Fruit fly (Drosophila melanogaster) whole organism, embryonic: ENCODE measurements around the gene deltaCOP.

Source experiments
- Ada2b ChIP-seq: fragments of 200-800 bp; sonication (Bioruptor generic); IDR thresholded peaks from 2 replicates; pipeline ENCODE4 v1.3.6; 2022; ENCODE audit warnings: missing biosample characterization, missing genetic modification characterization
- CG10543 ChIP-seq: fragments of 200-800 bp; sonication (Bioruptor generic); optimal IDR thresholded peaks from 3 replicates; lab custom pipeline; 2017; ENCODE audit warnings: missing biosample characterization, mild to moderate bottlenecking, missing genetic modification characterization, moderate library complexity
- CG10565 ChIP-seq: fragments of 200-800 bp; sonication (Bioruptor generic); optimal IDR thresholded peaks from 3 replicates; lab custom pipeline; 2016; ENCODE audit warnings: missing biosample characterization, mild to moderate bottlenecking, missing genetic modification characterization
- CG10654 ChIP-seq: fragments of 200-800 bp; sonication (Bioruptor generic); optimal IDR thresholded peaks from 2 replicates; lab custom pipeline; 2016; ENCODE audit warnings: missing biosample characterization, missing genetic modification characterization
- CG11247 ChIP-seq: fragments of 200-800 bp; sonication (Bioruptor generic); IDR thresholded peaks from 2 replicates; pipeline ENCODE4 v1.3.6; 2022; ENCODE audit warnings: missing biosample characterization, missing genetic modification characterization
- CG13287 ChIP-seq: fragments of 200-800 bp; sonication (Bioruptor generic); IDR thresholded peaks from 2 replicates; pipeline ENCODE4 v1.3.6; 2022; ENCODE audit warnings: missing biosample characterization, missing genetic modification characterization; ENCODE audit not compliant: partially characterized antibody
- CG15073 ChIP-seq: fragments of 200-800 bp; sonication (Bioruptor generic); optimal IDR thresholded peaks from 2 replicates; lab custom pipeline; 2016; ENCODE audit warnings: missing biosample characterization, missing genetic modification characterization
- CG16815 ChIP-seq: fragments of 200-800 bp; sonication (Bioruptor generic); optimal IDR thresholded peaks from 3 replicates; lab custom pipeline; 2017; ENCODE audit warnings: missing biosample characterization, mild to moderate bottlenecking, missing genetic modification characterization
- CG16863 ChIP-seq: fragments of 200-800 bp; sonication (Bioruptor generic); optimal IDR thresholded peaks from 3 replicates; lab custom pipeline; 2016; ENCODE audit warnings: missing biosample characterization, missing genetic modification characterization
- CG2120 ChIP-seq: fragments of 200-800 bp; sonication (Bioruptor generic); optimal IDR thresholded peaks from 3 replicates; lab custom pipeline; 2016; ENCODE audit warnings: missing biosample characterization, missing genetic modification characterization
- CG2202 ChIP-seq: fragments of 200-800 bp; sonication (Bioruptor generic); optimal IDR thresholded peaks from 2 replicates; lab custom pipeline; 2018; ENCODE audit warnings: missing biosample characterization, mild to moderate bottlenecking, missing genetic modification characterization
- CG33557 ChIP-seq: fragments of 200-800 bp; sonication (Bioruptor generic); optimal IDR thresholded peaks from 2 replicates; lab custom pipeline; 2019; ENCODE audit warnings: missing biosample characterization, mild to moderate bottlenecking, missing genetic modification characterization, moderate library complexity
- CG34376 ChIP-seq: fragments of 200-800 bp; sonication (Bioruptor generic); optimal IDR thresholded peaks from 2 replicates; lab custom pipeline; 2018; ENCODE audit warnings: missing biosample characterization, mild to moderate bottlenecking, missing genetic modification characterization
- CG3847 ChIP-seq: fragments of 200-800 bp; sonication (Bioruptor generic); IDR thresholded peaks from 2 replicates; pipeline ENCODE4 v1.3.6; 2022; ENCODE audit warnings: missing biosample characterization, missing genetic modification characterization
- CG3995 ChIP-seq: fragments of 200-800 bp; sonication (Bioruptor generic); optimal IDR thresholded peaks from 3 replicates; lab custom pipeline; 2016; ENCODE audit warnings: missing biosample characterization, missing genetic modification characterization
- CG7963 ChIP-seq: fragments of 200-800 bp; sonication (Bioruptor generic); IDR thresholded peaks from 3 replicates; pipeline ENCODE4 v1.3.6; 2022; ENCODE audit warnings: missing biosample characterization, missing genetic modification characterization; ENCODE audit not compliant: partially characterized antibody
- CTCF ChIP-seq: fragments of 200-800 bp; sonication (Bioruptor generic); optimal IDR thresholded peaks from 2 replicates; lab custom pipeline; 2017; ENCODE audit warnings: missing biosample characterization, mild to moderate bottlenecking, missing genetic modification characterization, moderate library complexity
- Dek ChIP-seq: fragments of 200-800 bp; sonication (Bioruptor generic); optimal IDR thresholded peaks from 3 replicates; lab custom pipeline; 2019; ENCODE audit warnings: missing biosample characterization, mild to moderate bottlenecking, missing genetic modification characterization, moderate library complexity
- Eip74EF ChIP-seq, 2 experiments: fragments of 200-800 bp in 1 of 2; fragments of >200 bp in 1 of 2; sonication (Bioruptor generic) in 1 of 2; optimal IDR thresholded peaks; 2 replicates each; lab custom pipeline; 2017 to 2019; ENCODE audit warnings: missing biosample characterization in 2 of 2, missing genetic modification characterization in 2 of 2, mild to moderate bottlenecking in 1 of 2, moderate library complexity in 1 of 2
- Elba2 ChIP-seq: fragments of 200-800 bp; sonication (Bioruptor generic); optimal IDR thresholded peaks from 3 replicates; lab custom pipeline; 2016; ENCODE audit warnings: missing biosample characterization, missing genetic modification characterization
- Gug ChIP-seq: fragments of 200-800 bp; sonication (Bioruptor generic); IDR thresholded peaks from 4 replicates; pipeline ENCODE4 v1.3.6; 2022; ENCODE audit warnings: missing biosample characterization, missing genetic modification characterization
- Hey ChIP-seq: fragments of 200-800 bp; sonication (Bioruptor generic); optimal IDR thresholded peaks from 3 replicates; lab custom pipeline; 2018; ENCODE audit warnings: missing biosample characterization, mild to moderate bottlenecking, missing genetic modification characterization
- Hsf ChIP-seq: fragments of 200-800 bp; sonication (Bioruptor generic); optimal IDR thresholded peaks from 3 replicates; lab custom pipeline; 2016; ENCODE audit warnings: missing biosample characterization, missing genetic modification characterization
- Jarid2 ChIP-seq: fragments of 200-800 bp; sonication (Bioruptor generic); optimal IDR thresholded peaks from 3 replicates; lab custom pipeline; 2017; ENCODE audit warnings: mild to moderate bottlenecking, missing biosample characterization, missing genetic modification reagents, missing genetic modification characterization
- Meics ChIP-seq: fragments of 200-800 bp; sonication (Bioruptor generic); optimal IDR thresholded peaks from 2 replicates; lab custom pipeline; 2017; ENCODE audit warnings: missing biosample characterization, mild to moderate bottlenecking, missing genetic modification characterization
- Nf-YA ChIP-seq: fragments of 200-800 bp; sonication (Bioruptor generic); IDR thresholded peaks from 2 replicates; pipeline ENCODE4 v1.3.6; 2022; ENCODE audit warnings: missing biosample characterization, missing genetic modification characterization
- Opbp ChIP-seq: fragments of 200-800 bp; sonication (Bioruptor generic); IDR thresholded peaks from 3 replicates; pipeline ENCODE4 v1.3.6; 2022; ENCODE audit warnings: missing biosample characterization, missing genetic modification characterization; ENCODE audit not compliant: partially characterized antibody
- Six4 ChIP-seq: fragments of 200-800 bp; sonication (Bioruptor generic); optimal IDR thresholded peaks from 2 replicates; lab custom pipeline; 2016; ENCODE audit warnings: missing biosample characterization, missing genetic modification characterization
- Usf ChIP-seq: fragments of 200-800 bp; sonication (Bioruptor generic); optimal IDR thresholded peaks from 2 replicates; lab custom pipeline; 2017; ENCODE audit warnings: missing genotype, missing biosample characterization, missing genetic modification characterization
- ato ChIP-seq: fragments of 200-800 bp; sonication (Bioruptor generic); IDR thresholded peaks from 2 replicates; pipeline ENCODE4 v1.3.6; 2022; ENCODE audit warnings: missing biosample characterization, missing genetic modification characterization; ENCODE audit not compliant: partially characterized antibody
- bowl ChIP-seq: fragments of 200-800 bp; sonication (Bioruptor generic); IDR thresholded peaks from 2 replicates; pipeline ENCODE4 v1.3.6; 2022; ENCODE audit warnings: missing biosample characterization, missing genetic modification characterization
- chif ChIP-seq, 2 experiments: fragments of 200-800 bp; sonication (Bioruptor generic); optimal IDR thresholded peaks; 3 replicates each; lab custom pipeline; 2016; ENCODE audit warnings: missing biosample characterization in 2 of 2, missing genetic modification characterization in 2 of 2
- dan ChIP-seq: fragments of 200-800 bp; sonication (Bioruptor generic); IDR thresholded peaks from 2 replicates; pipeline ENCODE4 v1.3.6; 2022; ENCODE audit warnings: missing biosample characterization, missing genetic modification characterization
- esg ChIP-seq: fragments of 200-800 bp; sonication (Bioruptor generic); conservative IDR thresholded peaks from 2 replicates; pipeline ENCODE4 v1.3.6; 2022; ENCODE audit warnings: missing biosample characterization, missing genetic modification characterization
- fd3F ChIP-seq: fragments of 200-800 bp; sonication (Bioruptor generic); optimal IDR thresholded peaks from 2 replicates; lab custom pipeline; 2018; ENCODE audit warnings: missing biosample characterization, mild to moderate bottlenecking, missing genetic modification characterization, moderate library complexity
- fd96Cb ChIP-seq: fragments of 200-800 bp; sonication (Bioruptor generic); optimal IDR thresholded peaks from 2 replicates; lab custom pipeline; 2018; ENCODE audit warnings: missing biosample characterization, mild to moderate bottlenecking, missing genetic modification characterization, moderate library complexity
- grn ChIP-seq: fragments of 200-800 bp; sonication (Bioruptor generic); optimal IDR thresholded peaks from 3 replicates; lab custom pipeline; 2017; ENCODE audit warnings: missing biosample characterization, missing genetic modification characterization
- lab ChIP-seq: fragments of 200-800 bp; sonication (Bioruptor generic); optimal IDR thresholded peaks from 3 replicates; lab custom pipeline; 2017; ENCODE audit warnings: missing biosample characterization, missing genetic modification characterization, mild to moderate bottlenecking, moderate library complexity, missing genetic modification reagents
- mam ChIP-seq: fragments of 200-800 bp; sonication (Bioruptor generic); optimal IDR thresholded peaks from 3 replicates; lab custom pipeline; 2016; ENCODE audit warnings: missing biosample characterization, missing genetic modification characterization
- nerfin-2 ChIP-seq: fragments of 200-800 bp; sonication (Bioruptor generic); IDR thresholded peaks from 2 replicates; pipeline ENCODE4 v1.3.6; 2022; ENCODE audit warnings: missing biosample characterization, missing genetic modification characterization; ENCODE audit not compliant: partially characterized antibody
- nom ChIP-seq: fragments of 200-800 bp; sonication (Bioruptor generic); optimal IDR thresholded peaks from 2 replicates; lab custom pipeline; 2017; ENCODE audit warnings: missing biosample characterization, missing genetic modification characterization, mild to moderate bottlenecking, moderate library complexity, missing genetic modification reagents
- org-1 ChIP-seq: fragments of 200-800 bp; sonication (Bioruptor generic); optimal IDR thresholded peaks from 2 replicates; lab custom pipeline; 2017; ENCODE audit warnings: missing biosample characterization, missing genetic modification characterization
- pfk ChIP-seq: fragments of 200-800 bp; sonication (Bioruptor generic); optimal IDR thresholded peaks from 2 replicates; lab custom pipeline; 2018; ENCODE audit warnings: missing biosample characterization, mild to moderate bottlenecking, missing genetic modification characterization, moderate library complexity
- phol ChIP-seq: fragments of 200-800 bp; sonication (Bioruptor generic); optimal IDR thresholded peaks from 3 replicates; lab custom pipeline; 2018; ENCODE audit warnings: missing biosample characterization, mild to moderate bottlenecking, missing genetic modification characterization, moderate library complexity
- shn ChIP-seq: fragments of 200-800 bp; sonication (Bioruptor generic); optimal IDR thresholded peaks from 3 replicates; lab custom pipeline; 2016; ENCODE audit warnings: missing biosample characterization, missing genetic modification characterization
- sisA ChIP-seq: fragments of 200-800 bp; sonication (Bioruptor generic); IDR thresholded peaks from 2 replicates; pipeline ENCODE4 v1.3.6; 2022; ENCODE audit warnings: missing biosample characterization, missing genetic modification characterization
- slbo ChIP-seq: fragments of 200-800 bp; sonication (Bioruptor generic); IDR thresholded peaks from 2 replicates; pipeline ENCODE4 v1.3.6; 2022; ENCODE audit warnings: missing biosample characterization, missing genetic modification characterization
- sob ChIP-seq: fragments of 200-800 bp; sonication (Bioruptor generic); IDR thresholded peaks from 2 replicates; pipeline ENCODE4 v1.3.6; 2022; ENCODE audit warnings: missing biosample characterization, missing genetic modification characterization
- tio ChIP-seq: fragments of 200-800 bp; sonication (Bioruptor generic); optimal IDR thresholded peaks from 2 replicates; lab custom pipeline; 2017; ENCODE audit warnings: missing biosample characterization, missing genetic modification characterization, inconsistent platforms
- trh ChIP-seq: fragments of 200-800 bp; sonication (Bioruptor generic); optimal IDR thresholded peaks from 2 replicates; lab custom pipeline; 2016; ENCODE audit warnings: missing biosample characterization, missing genetic modification characterization
- zf30C ChIP-seq: fragments of 200-800 bp; sonication (Bioruptor generic); optimal IDR thresholded peaks from 3 replicates; lab custom pipeline; 2018; ENCODE audit warnings: missing biosample characterization, mild to moderate bottlenecking, missing genetic modification characterization

The deltaCOP gene

DNA sequence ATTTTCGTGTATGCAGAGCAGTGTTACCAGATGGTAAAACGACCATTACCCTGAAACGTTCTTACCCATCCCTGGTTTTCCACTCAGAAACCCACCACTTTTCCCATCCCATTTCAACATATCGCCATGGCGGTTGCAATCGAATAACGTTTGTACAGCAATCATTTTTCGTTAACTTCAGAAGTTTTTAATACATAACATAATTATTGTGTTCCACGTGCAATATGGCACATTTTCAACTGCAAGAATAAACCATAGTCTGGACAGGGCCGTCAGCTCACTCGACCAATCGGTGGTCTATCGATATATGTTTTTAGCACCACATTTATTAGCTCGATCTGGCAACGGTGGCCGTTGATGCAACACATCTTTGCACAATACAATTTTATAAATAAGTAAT, 28.3 kb upstream of the deltaCOP start, which contains the start of the genes trr and mRpL16 (continued):
- TF ChIP-seq Nf-YA (GFP tag; lab: Robert Waterston, UW) (no peak), phol (tag; lab: Kevin White, UChicago) (peak; percentile 83), CG13287 (GFP tag; lab: Robert Waterston, UW) (peak; percentile 82), dan (GFP tag; lab: Robert Waterston, UW) (no peak), tio (GFP tag; lab: Kevin White, UChicago) (no peak), Elba2 (GFP tag; lab: Kevin White, UChicago) (no peak), CG2120 (GFP tag; lab: Kevin White, UChicago) (peak; percentile 73), Opbp (GFP tag; lab: Robert Waterston, UW) (peak; percentile 52; the same call in 2 of the 3 replicates), Gug (peak; percentile 30; the same call in 1 of the 4 replicates), Hsf (GFP tag; lab: Kevin White, UChicago) (peak; percentile 18), CTCF (no peak), CG15073 (GFP tag; lab: Kevin White, UChicago) (no peak), CG10654 (GFP tag; lab: Kevin White, UChicago) (no peak), lab (no peak), esg (GFP tag; lab: Robert Waterston, UW) (no peak), Hey (tag; lab: Kevin White, UChicago) (no peak), Six4 (no peak), Jarid2 (GFP tag; lab: Kevin White, UChicago) (no peak), Eip74EF (GFP tag; optimal IDR thresholded peaks at IDR 0.05; lab: Kevin White, UChicago) (no peak), bowl (GFP tag; lab: Robert Waterston, UW) (no peak), ato (GFP tag; lab: Robert Waterston, UW) (0 out of 2 replicates have a peak, but pooled peaks have one; percentile 45), CG16863 (GFP tag; lab: Kevin White, UChicago) (no peak), grn (GFP tag; lab: Kevin White, UChicago) (no peak), CG16815 (no peak), Dek (tag; lab: Kevin White, UChicago) (peak; percentile 25), trh (no peak), nerfin-2 (peak; percentile 51; the same call in 1 of the 2 replicates), CG33557 (GFP tag; lab: Kevin White, UChicago) (no peak), fd96Cb (tag; lab: Kevin White, UChicago) (no peak), zf30C (GFP tag; lab: Kevin White, UChicago) (no peak), org-1 (GFP tag; lab: Kevin White, UChicago) (no peak), nom (GFP tag; lab: Kevin White, UChicago) (no peak), fd3F (GFP tag; lab: Kevin White, UChicago) (peak; percentile 1), Meics (GFP tag; lab: Kevin White, UChicago) (no peak), CG2202 (tag; lab: Kevin White, UChicago) (no peak), CG10565 (GFP tag; lab: Kevin White, UChicago) (no peak), Usf (GFP tag; lab: Kevin White, UChicago) (no peak), CG3995 (GFP tag; lab: Kevin White, UChicago) (no peak), chif (GFP tag; optimal IDR thresholded peaks at IDR 0.05; lab: Kevin White, UChicago) (peak in 1 of 2 experiments; percentile 28), shn (GFP tag; lab: Kevin White, UChicago) (peak; percentile 23), Ada2b (GFP tag; lab: Robert Waterston, UW) (no peak), CG7963 (GFP tag; lab: Robert Waterston, UW) (peak; percentile 40; the same call in 1 of the 3 replicates), CG34376 (GFP tag; lab: Kevin White, UChicago) (no peak), CG11247 (GFP tag; lab: Robert Waterston, UW) (peak; percentile 35; the same call in 1 of the 2 replicates), pfk (GFP tag; lab: Kevin White, UChicago) (no peak), CG10543 (GFP tag; lab: Kevin White, UChicago) (no peak), mam (GFP tag; lab: Kevin White, UChicago) (peak; percentile 16), sob (peak; percentile 40; the same call in 1 of the 2 replicates), sisA (GFP tag; lab: Robert Waterston, UW) (no peak), CG3847 (GFP tag; lab: Robert Waterston, UW) (peak; percentile 62), slbo (peak; percentile 64)
